Worm (Caenorhabditis elegans) whole organism, mixed stage, embryonic: ENCODE results near the gene C50F4.4.

ENCODE experiments used
- M03D4.4 ChIP-seq: sonication (generic microtip); optimal IDR thresholded peaks from 2 replicates; lab custom pipeline; 2017; ENCODE audit warnings: mild to moderate bottlenecking, missing genetic modification characterization, missing compliant biosample characterization
- bed-3 ChIP-seq: fragments of 200-800 bp; sonication (Bioruptor generic); optimal IDR thresholded peaks from 3 replicates; lab custom pipeline; 2018; ENCODE audit warnings: mild to moderate bottlenecking, missing genetic modification characterization, moderate library complexity, missing compliant biosample characterization
- blmp-1 ChIP-seq: fragments of 150-350 bp; optimal IDR thresholded peaks from 2 replicates; lab custom pipeline; 2014; ENCODE audit warnings: missing biosample characterization, missing genetic modification characterization
- ceh-39 ChIP-seq: fragments of 150-350 bp; optimal IDR thresholded peaks from 2 replicates; lab custom pipeline; 2014; ENCODE audit warnings: missing biosample characterization, missing genetic modification characterization
- ceh-43 ChIP-seq: fragments of 200-800 bp; sonication (Bioruptor generic); optimal IDR thresholded peaks from 2 replicates; lab custom pipeline; 2018; ENCODE audit warnings: mild to moderate bottlenecking, missing genetic modification characterization, moderate library complexity, missing compliant biosample characterization
- ceh-83 ChIP-seq: fragments of 200-800 bp; sonication (Bioruptor generic); optimal IDR thresholded peaks from 2 replicates; lab custom pipeline; 2018; ENCODE audit warnings: mild to moderate bottlenecking, missing genetic modification characterization, missing compliant biosample characterization
- ces-1 ChIP-seq: fragments of 150-350 bp; optimal IDR thresholded peaks from 2 replicates; lab custom pipeline; 2014; ENCODE audit warnings: missing biosample characterization, missing genetic modification reagents, missing genetic modification characterization
- cnd-1 ChIP-seq: fragments of 200-800 bp; sonication (Bioruptor generic); optimal IDR thresholded peaks from 2 replicates; lab custom pipeline; 2018; ENCODE audit warnings: mild to moderate bottlenecking, missing genetic modification characterization, missing compliant biosample characterization
- drap-1 ChIP-seq: fragments of 200-800 bp; sonication (Bioruptor generic); optimal IDR thresholded peaks from 3 replicates; lab custom pipeline; 2018; ENCODE audit warnings: mild to moderate bottlenecking, missing genetic modification characterization, missing compliant biosample characterization
- elt-1 ChIP-seq: sonication (generic microtip); optimal IDR thresholded peaks from 2 replicates; lab custom pipeline; 2017; ENCODE audit warnings: missing genetic modification characterization, mild to moderate bottlenecking, missing compliant biosample characterization, antibody characterized with exemption, moderate library complexity, borderline replicate concordance; ENCODE audit not compliant: insufficient read depth
- elt-3 ChIP-seq: fragments of 150-350 bp; optimal IDR thresholded peaks from 2 replicates; lab custom pipeline; 2014; ENCODE audit warnings: missing biosample characterization, missing genetic modification characterization
- flh-1 ChIP-seq: fragments of 200-800 bp; sonication (Bioruptor generic); optimal IDR thresholded peaks from 2 replicates; lab custom pipeline; 2018; ENCODE audit warnings: mild to moderate bottlenecking, missing genetic modification characterization, moderate library complexity, missing compliant biosample characterization
- ham-2 ChIP-seq: fragments of 200-800 bp; sonication (Bioruptor generic); optimal IDR thresholded peaks from 2 replicates; lab custom pipeline; 2018; ENCODE audit warnings: mild to moderate bottlenecking, missing genetic modification characterization, missing compliant biosample characterization
- hlh-1 ChIP-seq: fragments of 150-350 bp; optimal IDR thresholded peaks from 2 replicates; lab custom pipeline; 2014; ENCODE audit warnings: missing biosample characterization, missing genetic modification reagents, missing genetic modification characterization
- lin-13 ChIP-seq: fragments of 150-350 bp; optimal IDR thresholded peaks from 2 replicates; lab custom pipeline; 2014; ENCODE audit warnings: missing biosample characterization, missing genetic modification characterization
- lin-32 ChIP-seq: fragments of 200-800 bp; sonication (Bioruptor generic); optimal IDR thresholded peaks from 2 replicates; lab custom pipeline; 2018; ENCODE audit warnings: mild to moderate bottlenecking, missing genetic modification characterization, missing compliant biosample characterization
- lsy-2 ChIP-seq: fragments of 150-350 bp; optimal IDR thresholded peaks from 2 replicates; lab custom pipeline; 2014; ENCODE audit warnings: missing biosample characterization, missing genetic modification characterization
- mab-5 ChIP-seq: fragments of 150-350 bp; optimal IDR thresholded peaks from 2 replicates; lab custom pipeline; 2014; ENCODE audit warnings: missing biosample characterization, missing genetic modification characterization
- mep-1 ChIP-seq: fragments of 150-350 bp; optimal IDR thresholded peaks from 2 replicates; lab custom pipeline; 2017; ENCODE audit warnings: missing biosample characterization, missing genetic modification reagents, missing genetic modification characterization, inconsistent platforms
- mls-2 ChIP-seq: sonication (generic microtip); optimal IDR thresholded peaks from 2 replicates; lab custom pipeline; 2016; ENCODE audit warnings: mild to moderate bottlenecking, missing genetic modification characterization, moderate library complexity, missing compliant biosample characterization
- nhr-12 ChIP-seq: fragments of 150-350 bp; optimal IDR thresholded peaks from 2 replicates; lab custom pipeline; 2014; ENCODE audit warnings: missing biosample characterization, missing genetic modification characterization
- nhr-2 ChIP-seq: fragments of 150-350 bp; optimal IDR thresholded peaks from 2 replicates; lab custom pipeline; 2014; ENCODE audit warnings: missing biosample characterization, missing genetic modification characterization
- nhr-237 ChIP-seq: fragments of 150-350 bp; optimal IDR thresholded peaks from 2 replicates; lab custom pipeline; 2014; ENCODE audit warnings: missing biosample characterization, missing genetic modification characterization
- nhr-28 ChIP-seq: fragments of 150-350 bp; optimal IDR thresholded peaks from 2 replicates; lab custom pipeline; 2014; ENCODE audit warnings: missing biosample characterization, missing genetic modification characterization
- nhr-76 ChIP-seq: sonication (generic microtip); optimal IDR thresholded peaks from 2 replicates; lab custom pipeline; 2017; ENCODE audit warnings: missing biosample characterization, missing genetic modification characterization
- pha-4 ChIP-seq: fragments of 150-350 bp; optimal IDR thresholded peaks from 2 replicates; lab custom pipeline; 2018; ENCODE audit warnings: missing biosample characterization, missing genetic modification reagents, missing genetic modification characterization
- sem-2 ChIP-seq: fragments of 200-800 bp; sonication (Bioruptor generic); optimal IDR thresholded peaks from 2 replicates; lab custom pipeline; 2018; ENCODE audit warnings: mild to moderate bottlenecking, missing genetic modification characterization, missing compliant biosample characterization
- snpc-4 ChIP-seq: fragments of 150-350 bp; optimal IDR thresholded peaks from 2 replicates; lab custom pipeline; 2014; ENCODE audit warnings: missing biosample characterization, missing genetic modification characterization
- sptf-1 ChIP-seq: sonication (generic microtip); optimal IDR thresholded peaks from 2 replicates; lab custom pipeline; 2017; ENCODE audit warnings: mild to moderate bottlenecking, missing genetic modification characterization, moderate library complexity, missing compliant biosample characterization
- tbx-8 ChIP-seq: fragments of 200-800 bp; sonication (Bioruptor generic); optimal IDR thresholded peaks from 2 replicates; lab custom pipeline; 2018; ENCODE audit warnings: mild to moderate bottlenecking, missing genetic modification characterization, moderate library complexity, missing compliant biosample characterization
- unc-120 ChIP-seq: sonication (generic microtip); optimal IDR thresholded peaks from 2 replicates; lab custom pipeline; 2017; ENCODE audit warnings: missing genetic modification characterization, missing compliant biosample characterization; ENCODE audit not compliant: poor library complexity, severe bottlenecking
- unc-39 ChIP-seq: fragments of 150-350 bp; optimal IDR thresholded peaks from 2 replicates; lab custom pipeline; 2014; ENCODE audit warnings: missing biosample characterization, missing genetic modification characterization
- unc-62 ChIP-seq: fragments of 150-350 bp; optimal IDR thresholded peaks from 2 replicates; lab custom pipeline; 2014; ENCODE audit warnings: missing biosample characterization, missing genetic modification reagents, missing genetic modification characterization
- zip-8 ChIP-seq: fragments of 150-350 bp; optimal IDR thresholded peaks from 2 replicates; lab custom pipeline; 2014; ENCODE audit warnings: missing biosample characterization, missing genetic modification characterization
- ztf-11 ChIP-seq: fragments of 150-350 bp; optimal IDR thresholded peaks from 2 replicates; lab custom pipeline; 2014; ENCODE audit warnings: missing biosample characterization, missing genetic modification characterization

The C50F4.4 gene

ce11 chrV:9571056-9571455, 34.5 kb downstream of the C50F4.4 start:
- TF ChIP-seq nhr-28: no peak
- TF ChIP-seq nhr-237 (tag; lab: Kevin White, UChicago): no peak
- TF ChIP-seq blmp-1 (tag; lab: Kevin White, UChicago): no peak
- TF ChIP-seq mab-5 (tag; lab: Kevin White, UChicago): no peak
- no peak for TF ChIP-seq ham-2 (GFP tag; lab: Kevin White, UChicago)
- no peak for TF ChIP-seq sptf-1 (tag; lab: Kevin White, UChicago)
- no peak for TF ChIP-seq lsy-2 (tag; lab: Kevin White, UChicago)
- no peak for TF ChIP-seq ces-1 (GFP tag; lab: Kevin White, UChicago)
- no peak for TF ChIP-seq mep-1 (tag; lab: Kevin White, UChicago)
- TF ChIP-seq mls-2 (tag; lab: Kevin White, UChicago): no peak
- TF ChIP-seq nhr-76 (tag; lab: Kevin White, UChicago): no peak
- no peak for TF ChIP-seq snpc-4 (tag; lab: Kevin White, UChicago)
- no peak for TF ChIP-seq lin-32 (GFP tag; lab: Kevin White, UChicago)
- no peak for TF ChIP-seq sem-2 (GFP tag; lab: Kevin White, UChicago)
- TF ChIP-seq ceh-43: no peak
- TF ChIP-seq ztf-11 (tag; lab: Kevin White, UChicago): no peak
- TF ChIP-seq cnd-1 (tag; lab: Kevin White, UChicago): no peak
- no peak for TF ChIP-seq nhr-2 (tag; lab: Kevin White, UChicago)

- TF ChIP-seq unc-62 (GFP tag; lab: Kevin White, UChicago): no peak
These were observed 35.1 kb downstream of the C50F4.4 start for ce11 chrV:9571673-9572072.

- TF ChIP-seq cnd-1 (tag; lab: Kevin White, UChicago) (no peak), flh-1 (GFP tag; lab: Kevin White, UChicago) (no peak), M03D4.4 (tag; lab: Kevin White, UChicago) (no peak)
- TF ChIP-seq, all 35 proteins: peak for 0
These were observed 40.4 kb downstream of the C50F4.4 start, which contains the start of gene F25B3.2 for ce11 chrV:9576991-9577390. TSS of gene F25B3.2 (plus strand) at chrV:9577291.

ce11 chrV:9582594-9583322, 46.2 kb downstream of the C50F4.4 start, which contains the start of gene rtfo-1:
TSS of gene rtfo-1 (minus strand) at chrV:9582644.
- no peak for TF ChIP-seq nhr-12 (tag; lab: Kevin White, UChicago)
- peak; percentile 39 for TF ChIP-seq ces-1 (GFP tag; lab: Kevin White, UChicago)
- TF ChIP-seq drap-1: peak; percentile 58
- peak; percentile 85 for TF ChIP-seq sptf-1 (tag; lab: Kevin White, UChicago)
- peak; percentile 8 for TF ChIP-seq bed-3
- peak; percentile 26 for TF ChIP-seq lsy-2 (tag; lab: Kevin White, UChicago)
- peak; percentile 25 for TF ChIP-seq blmp-1 (tag; lab: Kevin White, UChicago)
- peak; percentile 72 for TF ChIP-seq ceh-43
- TF ChIP-seq ztf-11 (tag; lab: Kevin White, UChicago): peak; percentile 57
- TF ChIP-seq ceh-83: peak; percentile 58
- TF ChIP-seq hlh-1 (tag; lab: Kevin White, UChicago): peak; percentile 65
- no peak for TF ChIP-seq mab-5 (tag; lab: Kevin White, UChicago)
- peak; percentile 39 for TF ChIP-seq lin-13
- TF ChIP-seq unc-39: no peak
- no peak for TF ChIP-seq flh-1 (GFP tag; lab: Kevin White, UChicago)
- no peak for TF ChIP-seq nhr-28
- TF ChIP-seq nhr-2 (tag; lab: Kevin White, UChicago): no peak
- TF ChIP-seq ceh-39: no peak
- TF ChIP-seq tbx-8: no peak
- no peak for TF ChIP-seq unc-120 (tag; lab: Kevin White, UChicago)
- no peak for TF ChIP-seq unc-62 (GFP tag; lab: Kevin White, UChicago)
- peak; percentile 54 for TF ChIP-seq mls-2 (tag; lab: Kevin White, UChicago)
- peak; percentile 6 for TF ChIP-seq nhr-237 (tag; lab: Kevin White, UChicago)
- TF ChIP-seq M03D4.4 (tag; lab: Kevin White, UChicago): peak; percentile 69
- peak; percentile 69 for TF ChIP-seq nhr-76 (tag; lab: Kevin White, UChicago)
- peak; percentile 24 for TF ChIP-seq pha-4 (tag; lab: Kevin White, UChicago)
- TF ChIP-seq snpc-4 (tag; lab: Kevin White, UChicago): no peak
- TF ChIP-seq zip-8 (tag; lab: Kevin White, UChicago): no peak
- TF ChIP-seq lin-32 (GFP tag; lab: Kevin White, UChicago): peak; percentile 10
- peak; percentile 54 for TF ChIP-seq ham-2 (GFP tag; lab: Kevin White, UChicago)
- no peak for TF ChIP-seq elt-3 (tag; lab: Kevin White, UChicago)
- TF ChIP-seq sem-2 (GFP tag; lab: Kevin White, UChicago): no peak
- TF ChIP-seq cnd-1 (tag; lab: Kevin White, UChicago): peak; percentile 61
- TF ChIP-seq mep-1 (tag; lab: Kevin White, UChicago): peak; percentile 65
- TF ChIP-seq elt-1 (tag; lab: Kevin White, UChicago): no peak
- TF ChIP-seq, all 35 proteins: peak for 20
